Fruit fly (Drosophila melanogaster) whole organism, wandering third instar larva: ENCODE data around the gene TTLL3A.

Source experiments
- Abd-B ChIP-seq: fragments of >200 bp; optimal IDR thresholded peaks from 2 replicates; lab custom pipeline; 2017; ENCODE audit warnings: missing biosample characterization, missing genetic modification characterization
- Hr78 ChIP-seq: fragments of >200 bp; optimal IDR thresholded peaks from 2 replicates; lab custom pipeline; 2017; ENCODE audit warnings: missing biosample characterization, missing genetic modification characterization
- Vsx2 ChIP-seq: fragments of 200-300, 225-300 bp; sonication (Bioruptor generic); optimal IDR thresholded peaks from 2 replicates; lab custom pipeline; 2018; ENCODE audit warnings: missing biosample characterization, missing genetic modification characterization; ENCODE audit not compliant: partially characterized antibody
- pan ChIP-seq: fragments of >200 bp; optimal IDR thresholded peaks from 2 replicates; lab custom pipeline; 2017
- usp ChIP-seq: fragments of >200 bp; optimal IDR thresholded peaks from 2 replicates; lab custom pipeline; 2017; ENCODE audit warnings: missing biosample characterization, missing genetic modification characterization

DNA sequence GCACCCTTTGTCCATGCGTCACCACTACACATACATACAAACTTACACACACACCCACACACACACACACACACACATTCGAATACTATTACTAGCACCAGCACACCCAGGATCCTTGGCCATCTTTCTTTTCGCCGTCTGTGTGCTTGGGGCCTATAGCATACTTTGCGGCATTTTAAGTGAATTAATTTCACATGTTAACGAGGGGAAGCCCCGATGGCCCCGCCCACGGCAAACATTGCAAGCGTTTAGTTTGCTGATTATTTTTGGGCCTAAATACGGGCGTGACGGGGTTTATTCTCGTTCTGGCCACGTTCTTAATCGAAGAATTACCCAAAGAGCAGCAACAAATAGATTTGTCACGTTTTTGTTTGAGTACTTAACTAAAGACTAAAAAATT, 43.4 kb upstream of the TTLL3A start:
- TF ChIP-seq pan (no peak), usp (GFP tag; lab: Kevin White, UChicago) (no peak), Abd-B (GFP tag; lab: Kevin White, UChicago) (no peak), Hr78 (GFP tag; lab: Kevin White, UChicago) (no peak), Vsx2 (GFP tag; lab: Kevin White, UChicago) (no peak)
